Fruit fly (Drosophila melanogaster): ENCODE results near the gene Tbh.

Gene Tbh

DNA sequence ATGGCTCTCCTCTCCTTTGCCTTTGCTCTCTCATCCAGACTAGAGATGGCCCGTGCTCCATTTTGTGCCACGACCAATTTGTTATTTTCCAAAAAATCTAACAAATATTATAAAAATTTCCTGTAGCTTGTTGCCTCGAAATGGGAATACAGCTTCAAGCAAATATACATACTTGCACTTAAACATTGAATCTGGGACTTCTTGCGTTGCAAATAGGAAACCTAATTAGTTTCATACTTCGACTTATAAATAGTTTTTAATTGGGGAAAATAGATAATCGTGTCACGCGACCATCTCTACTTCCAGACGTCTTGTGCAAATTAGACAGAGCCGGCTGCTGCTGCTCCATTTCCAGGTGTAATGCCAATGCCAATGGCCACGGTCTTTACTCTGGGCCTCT is 25.1 kb upstream of the Tbh start (continued):
- TF ChIP-seq Dek (tag; optimal IDR thresholded peaks at IDR 0.05) (peak; percentile 49), CG18262 (tag; optimal IDR thresholded peaks at IDR 0.05) (peak; percentile 58), slp2 (GFP tag; optimal IDR thresholded peaks at IDR 0.05) (peak; percentile 19), ranshi (GFP tag; IDR thresholded peaks at IDR 0.05) (peak; percentile 29; the same call in 1 of the 2 replicates), CG7556 (GFP tag; optimal IDR thresholded peaks at IDR 0.05) (peak; percentile 69), CG6813 (GFP tag; optimal IDR thresholded peaks at IDR 0.05) (peak; percentile 12), Xrp1 (GFP tag; IDR thresholded peaks at IDR 0.05) (peak; percentile 57; the same call in 1 of the 2 replicates), kah (GFP tag; optimal IDR thresholded peaks at IDR 0.05) (no peak), Opbp (GFP tag; IDR thresholded peaks at IDR 0.05; ENCODE audit: partially characterized antibody) (no peak), sqz (GFP tag; optimal IDR thresholded peaks at IDR 0.05) (peak; percentile 0), HHEX (GFP tag; optimal IDR thresholded peaks at IDR 0.05) (peak; percentile 34), gem (tag; optimal IDR thresholded peaks at IDR 0.05) (peak; percentile 73), CG3281 (GFP tag; optimal IDR thresholded peaks at IDR 0.05) (peak; percentile 43), ems (GFP tag; optimal IDR thresholded peaks at IDR 0.05) (peak; percentile 51), BEAF-32 (GFP tag; optimal IDR thresholded peaks at IDR 0.05) (peak; percentile 64), CG9215 (GFP tag; IDR thresholded peaks at IDR 0.05) (0 out of 2 replicates have a peak, but pooled peaks have one; percentile 18), CG15696 (tag; optimal IDR thresholded peaks at IDR 0.05) (peak; percentile 62), CG14710 (tag; optimal IDR thresholded peaks at IDR 0.05) (peak; percentile 38), CG31224 (GFP tag; IDR thresholded peaks at IDR 0.05) (peak; percentile 32; the same call in 1 of the 2 replicates), knrl (GFP tag; IDR thresholded peaks at IDR 0.05; ENCODE audit: partially characterized antibody) (peak; percentile 45; the same call in 2 of the 3 replicates), zfh1 (GFP tag; IDR thresholded peaks at IDR 0.05) (peak; percentile 38; the same call in 2 of the 3 replicates), CG13287 (GFP tag; IDR thresholded peaks at IDR 0.05; ENCODE audit: partially characterized antibody) (peak; percentile 70), CG13775 (GFP tag; optimal IDR thresholded peaks at IDR 0.05) (peak; percentile 41), crol (GFP tag; IDR thresholded peaks at IDR 0.05) (no peak), CG12391 (tag; optimal IDR thresholded peaks at IDR 0.05) (peak; percentile 60), Oli (tag; optimal IDR thresholded peaks at IDR 0.05) (peak; percentile 60), tgo (GFP tag; IDR thresholded peaks at IDR 0.05) (peak; percentile 27; the same call in 1 of the 3 replicates), bowl (GFP tag; IDR thresholded peaks at IDR 0.05) (no peak), CG30431 (GFP tag; optimal IDR thresholded peaks at IDR 0.05) (no peak), unpg (GFP tag; optimal IDR thresholded peaks at IDR 0.05) (peak; percentile 61), CG8944 (GFP tag; optimal IDR thresholded peaks at IDR 0.05) (peak; percentile 6)

DNA sequence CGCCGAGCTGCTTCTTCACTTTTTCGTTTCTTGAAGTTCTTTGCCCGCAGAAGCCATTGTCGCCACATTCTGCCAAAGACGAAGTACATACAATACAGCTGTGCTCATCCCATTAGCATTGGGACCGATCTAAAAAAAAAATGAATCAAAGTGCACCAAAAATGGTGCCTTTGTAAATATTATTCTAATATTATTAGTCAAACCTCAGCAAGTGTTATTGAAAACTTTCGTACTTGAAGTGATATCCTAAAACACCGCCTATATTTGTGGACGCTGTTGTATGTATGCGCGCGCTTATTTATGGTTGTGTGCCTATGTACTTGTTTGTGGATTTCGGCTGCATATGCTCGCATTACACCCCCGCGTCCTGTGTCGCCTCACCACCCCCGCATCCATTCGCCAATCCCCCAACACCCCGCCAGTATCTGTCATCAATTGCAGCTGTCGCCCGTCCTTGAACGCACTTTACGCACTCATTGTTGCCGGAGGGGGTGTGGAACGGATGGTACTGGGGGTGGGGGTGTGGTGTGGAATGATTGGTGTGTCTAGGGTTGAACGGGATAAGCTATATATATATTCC is 23.0 kb upstream of the Tbh start:
- TF ChIP-seq cas (GFP tag; IDR thresholded peaks at IDR 0.05) = 0 out of 2 replicates have a peak, but pooled peaks have one; percentile 27
- peak; percentile 56 for TF ChIP-seq CG8089 (GFP tag; optimal IDR thresholded peaks at IDR 0.05)
- TF ChIP-seq CG2712 (tag; optimal IDR thresholded peaks at IDR 0.05) = peak; percentile 88
- peak; percentile 92 for TF ChIP-seq dmrt99B (tag; optimal IDR thresholded peaks at IDR 0.05)
- peak in 1 of 2 experiments; percentile 82 for TF ChIP-seq Eip74EF (GFP tag; optimal IDR thresholded peaks at IDR 0.05)
- no peak for TF ChIP-seq Neu2 (GFP tag; optimal IDR thresholded peaks at IDR 0.05; ENCODE audit: borderline replicate concordance)
- TF ChIP-seq Dad (GFP tag; optimal IDR thresholded peaks at IDR 0.05) = peak; percentile 61
- peak; percentile 70; the same call in 1 of the 2 replicates for TF ChIP-seq rib (GFP tag; IDR thresholded peaks at IDR 0.05)
- peak; percentile 88 for TF ChIP-seq oc (tag; optimal IDR thresholded peaks at IDR 0.05)
- no peak for TF ChIP-seq Lpt (GFP tag; optimal IDR thresholded peaks at IDR 0.05)
- peak; percentile 94 for TF ChIP-seq CG31441 (GFP tag; IDR thresholded peaks at IDR 0.05)
- peak; percentile 68 for TF ChIP-seq CG15696 (tag; optimal IDR thresholded peaks at IDR 0.05)
- peak; percentile 88 for TF ChIP-seq Ssrp (tag; optimal IDR thresholded peaks at IDR 0.05)
- peak; percentile 51 for TF ChIP-seq Side (GFP tag; optimal IDR thresholded peaks at IDR 0.05)
- peak; percentile 73 for TF ChIP-seq CG11723 (GFP tag; optimal IDR thresholded peaks at IDR 0.05)
- no peak for TF ChIP-seq zfh2 (GFP tag; optimal IDR thresholded peaks at IDR 0.05)
- peak; percentile 21 for TF ChIP-seq CG15073 (GFP tag; optimal IDR thresholded peaks at IDR 0.05)
- no peak for TF ChIP-seq sna (GFP tag; IDR thresholded peaks at IDR 0.05; ENCODE audit: partially characterized antibody)
- peak; percentile 46 for TF ChIP-seq CG10431 (GFP tag; optimal IDR thresholded peaks at IDR 0.05)
- peak; percentile 68 for TF ChIP-seq ro (GFP tag; IDR thresholded peaks at IDR 0.05)

Measured in whole organism, embryonic.